Worm (Caenorhabditis elegans): Measurements from ENCODE around the gene F31D4.2.
A peak's percentile ranks its signal among the peaks of the same experiment; 100 is the strongest.

F31D4.2 gene

ce11 chrV:20845524-20846208 lies at the start of gene F31D4.2, which contains the start of gene fkb-6:
TSS of gene F31D4.2 (minus strand) at chrV:20845546.
TSS of gene fkb-6 (plus strand) at chrV:20846158.
- TF ChIP-seq W03F9.2 (tag; optimal IDR thresholded peaks at IDR 0.05) (peak; percentile 76), him-1 (tag; optimal IDR thresholded peaks at IDR 0.05) (peak; percentile 2), dao-5 (tag; optimal IDR thresholded peaks at IDR 0.05) (no peak)

DNA sequence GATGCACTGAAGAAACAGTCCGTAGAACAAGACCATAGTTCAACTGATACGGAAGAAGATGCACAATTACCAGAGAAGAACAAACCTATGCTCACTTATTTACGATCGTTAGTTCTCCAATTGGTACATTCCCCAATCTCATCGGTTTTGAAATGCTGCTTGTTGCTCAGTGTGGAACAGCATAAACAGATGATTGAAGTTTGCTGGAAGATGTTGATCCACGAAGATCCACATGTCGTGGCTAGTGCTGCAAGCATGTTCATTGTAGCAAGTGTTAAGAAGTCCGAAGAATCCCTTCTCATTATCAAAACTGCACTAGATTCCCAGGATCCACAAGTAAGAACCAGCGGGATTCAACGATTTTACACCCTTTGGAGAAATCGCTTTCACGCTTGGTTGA lies 46.5 kb upstream of the F31D4.2 start:
- TF ChIP-seq W03F9.2 (tag; optimal IDR thresholded peaks at IDR 0.05) (no peak), dao-5 (tag; optimal IDR thresholded peaks at IDR 0.05) (no peak), him-1 (tag; optimal IDR thresholded peaks at IDR 0.05) (no peak)

ce11 chrV:20879069-20879667 lies 33.8 kb upstream of the F31D4.2 start, which contains the start of gene unc-80:
TSS of gene unc-80 (plus strand) at chrV:20879601.
- TF ChIP-seq dao-5 (tag; optimal IDR thresholded peaks at IDR 0.05) (no peak), him-1 (tag; optimal IDR thresholded peaks at IDR 0.05) (peak; percentile 65)

- TF ChIP-seq W03F9.2 (tag; optimal IDR thresholded peaks at IDR 0.05) (no peak), dao-5 (tag; optimal IDR thresholded peaks at IDR 0.05) (no peak)
Measured at ce11 chrV:20875324-20875723, 30.0 kb upstream of the F31D4.2 start.

- TF ChIP-seq him-1 (tag; optimal IDR thresholded peaks at IDR 0.05): no peak
- TF ChIP-seq dao-5 (tag; optimal IDR thresholded peaks at IDR 0.05): no peak
- no peak for TF ChIP-seq W03F9.2 (tag; optimal IDR thresholded peaks at IDR 0.05)
Measured at ce11 chrV:20873144-20873543, 27.8 kb upstream of the F31D4.2 start.

DNA sequence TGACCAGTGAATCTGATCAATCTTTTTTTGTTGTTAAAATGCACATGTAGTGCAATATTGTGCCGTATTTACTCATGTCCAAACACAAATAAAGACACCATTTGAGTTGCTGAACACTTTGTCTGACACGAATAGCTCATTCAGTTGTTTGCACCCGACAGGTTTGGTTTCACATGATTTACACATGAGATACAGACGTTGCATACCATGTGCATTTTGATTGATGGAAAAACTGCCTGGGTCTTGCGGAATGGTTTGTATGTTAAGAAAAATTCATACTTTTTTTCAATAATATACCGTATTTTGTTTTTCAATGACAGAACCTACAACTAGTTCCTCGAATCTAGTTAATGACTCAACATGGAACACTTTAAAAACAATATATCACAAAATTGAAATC lies 25.8 kb upstream of the F31D4.2 start:
- no peak for TF ChIP-seq him-1 (tag; optimal IDR thresholded peaks at IDR 0.05)

ce11 chrV:20870633-20871032 lies 25.3 kb upstream of the F31D4.2 start:
- TF ChIP-seq dao-5 (tag; optimal IDR thresholded peaks at IDR 0.05) (no peak), him-1 (tag; optimal IDR thresholded peaks at IDR 0.05) (no peak), W03F9.2 (tag; optimal IDR thresholded peaks at IDR 0.05) (no peak)

DNA sequence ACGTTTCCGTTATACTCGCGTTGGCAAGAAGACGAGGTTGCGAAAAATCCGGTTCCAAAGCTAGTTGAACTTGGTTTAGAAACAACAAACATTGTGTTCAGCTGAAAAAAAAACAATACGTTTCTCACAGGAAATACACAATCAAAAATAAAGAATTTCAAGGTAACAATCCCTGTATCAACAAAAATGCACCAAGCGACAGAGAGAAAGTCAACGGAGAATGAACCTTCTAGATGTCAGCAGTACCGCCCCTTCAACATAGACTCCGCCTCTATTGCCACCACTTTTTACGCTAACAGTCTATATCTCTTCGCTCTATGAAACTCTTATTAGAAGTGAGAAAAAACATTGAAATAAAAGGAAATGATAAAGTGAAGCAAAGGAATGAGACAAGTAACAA lies 23.0 kb upstream of the F31D4.2 start, which contains the start of gene F31D4.8:
F31D4.8 (minus strand) TSS at position 101 of the 400 bp plus-strand sequence.
- TF ChIP-seq dao-5 (tag; optimal IDR thresholded peaks at IDR 0.05): no peak
- no peak for TF ChIP-seq him-1 (tag; optimal IDR thresholded peaks at IDR 0.05)
- TF ChIP-seq W03F9.2 (tag; optimal IDR thresholded peaks at IDR 0.05): no peak

- peak; percentile 33 for TF ChIP-seq W03F9.2 (tag; optimal IDR thresholded peaks at IDR 0.05)
- TF ChIP-seq him-1 (tag; optimal IDR thresholded peaks at IDR 0.05): no peak
Measured at ce11 chrV:20866406-20866805, 21.1 kb upstream of the F31D4.2 start.

DNA sequence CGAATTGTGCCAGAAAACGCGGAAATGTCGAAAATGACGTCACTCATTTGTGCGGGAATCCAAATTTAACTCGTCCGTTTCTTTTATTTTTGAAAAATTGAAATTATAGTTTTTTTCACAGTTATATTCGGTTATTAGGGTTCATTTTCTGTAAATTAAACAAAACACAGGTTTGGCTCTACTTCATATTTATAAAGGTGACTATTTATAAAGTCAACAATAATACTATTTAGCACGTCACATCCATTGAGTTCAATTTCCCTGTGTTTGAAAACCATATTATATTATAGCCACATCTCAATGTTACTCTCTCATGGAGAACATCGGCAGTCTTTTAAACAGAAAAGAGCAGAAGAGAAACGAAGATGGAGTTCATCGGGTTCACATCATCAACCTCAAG lies 17.3 kb upstream of the F31D4.2 start, which contains the start of gene twk-35:
twk-35 (plus strand) TSS at position 301 of the 400 bp plus-strand sequence.
- TF ChIP-seq dao-5 (tag; optimal IDR thresholded peaks at IDR 0.05): no peak
- TF ChIP-seq him-1 (tag; optimal IDR thresholded peaks at IDR 0.05): no peak
- TF ChIP-seq W03F9.2 (tag; optimal IDR thresholded peaks at IDR 0.05): no peak

DNA sequence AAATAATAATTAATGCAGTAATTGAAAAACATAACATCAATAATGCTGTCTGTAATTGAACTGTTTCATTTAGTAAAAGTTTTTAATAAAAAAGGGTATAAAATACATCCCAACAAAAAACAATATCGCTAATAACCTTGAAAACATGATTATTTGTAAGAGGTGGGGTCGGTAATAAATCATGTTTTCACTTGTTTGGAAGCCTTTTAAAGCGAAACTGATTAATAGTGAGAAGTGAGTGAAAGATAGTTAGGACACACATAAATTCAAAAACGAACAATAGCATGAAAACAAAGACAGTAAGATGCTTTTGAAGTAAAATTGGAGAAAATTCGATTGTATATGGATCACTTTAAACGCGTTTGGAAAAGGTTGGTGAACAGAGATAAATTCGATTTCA lies 15.7 kb upstream of the F31D4.2 start, which contains the start of gene try-4:
try-4 (minus strand) TSS at position 74 of the 400 bp plus-strand sequence.
- TF ChIP-seq W03F9.2 (tag; optimal IDR thresholded peaks at IDR 0.05): no peak
- TF ChIP-seq dao-5 (tag; optimal IDR thresholded peaks at IDR 0.05): no peak
- no peak for TF ChIP-seq him-1 (tag; optimal IDR thresholded peaks at IDR 0.05)

- TF ChIP-seq him-1 (tag; optimal IDR thresholded peaks at IDR 0.05): no peak
- TF ChIP-seq W03F9.2 (tag; optimal IDR thresholded peaks at IDR 0.05): no peak
- no peak for TF ChIP-seq dao-5 (tag; optimal IDR thresholded peaks at IDR 0.05)
Measured at ce11 chrV:20853581-20854161, 8.3 kb upstream of the F31D4.2 start, which contains the start of gene F31D4.5. TSS of gene F31D4.5 (plus strand) at chrV:20854071.

ce11 chrV:20851847-20852386 lies 6.6 kb upstream of the F31D4.2 start, which contains the start of gene ndua-1:
TSS of gene ndua-1 (minus strand) at chrV:20851897.
- TF ChIP-seq W03F9.2 (tag; optimal IDR thresholded peaks at IDR 0.05) (peak; percentile 60), dao-5 (tag; optimal IDR thresholded peaks at IDR 0.05) (no peak)

ce11 chrV:20850580-20850979 lies 5.2 kb upstream of the F31D4.2 start, which contains the start of gene clec-264:
TSS of gene clec-264 (minus strand) at chrV:20850701.
- TF ChIP-seq W03F9.2 (tag; optimal IDR thresholded peaks at IDR 0.05) (no peak), dao-5 (tag; optimal IDR thresholded peaks at IDR 0.05) (no peak), him-1 (tag; optimal IDR thresholded peaks at IDR 0.05) (no peak)
